Worm (Caenorhabditis elegans) whole organism, mixed stage, embryonic: ENCODE data around the gene C50H2.5.

Experiments used
- blmp-1 ChIP-seq: fragments of 150-350 bp; optimal IDR thresholded peaks from 2 replicates; lab custom pipeline; 2014; ENCODE audit warnings: missing biosample characterization, missing genetic modification characterization
- drap-1 ChIP-seq: fragments of 200-800 bp; sonication (Bioruptor generic); optimal IDR thresholded peaks from 3 replicates; lab custom pipeline; 2018; ENCODE audit warnings: mild to moderate bottlenecking, missing genetic modification characterization, missing compliant biosample characterization
- elt-1 ChIP-seq: sonication (generic microtip); optimal IDR thresholded peaks from 2 replicates; lab custom pipeline; 2017; ENCODE audit warnings: missing genetic modification characterization, mild to moderate bottlenecking, missing compliant biosample characterization, antibody characterized with exemption, moderate library complexity, borderline replicate concordance; ENCODE audit not compliant: insufficient read depth
- mep-1 ChIP-seq: fragments of 150-350 bp; optimal IDR thresholded peaks from 2 replicates; lab custom pipeline; 2017; ENCODE audit warnings: missing biosample characterization, missing genetic modification reagents, missing genetic modification characterization, inconsistent platforms
- pha-4 ChIP-seq: fragments of 150-350 bp; optimal IDR thresholded peaks from 2 replicates; lab custom pipeline; 2018; ENCODE audit warnings: missing biosample characterization, missing genetic modification reagents, missing genetic modification characterization
- sptf-1 ChIP-seq: sonication (generic microtip); optimal IDR thresholded peaks from 2 replicates; lab custom pipeline; 2017; ENCODE audit warnings: mild to moderate bottlenecking, missing genetic modification characterization, moderate library complexity, missing compliant biosample characterization
- unc-39 ChIP-seq: fragments of 150-350 bp; optimal IDR thresholded peaks from 2 replicates; lab custom pipeline; 2014; ENCODE audit warnings: missing biosample characterization, missing genetic modification characterization
- unc-62 ChIP-seq: fragments of 150-350 bp; optimal IDR thresholded peaks from 2 replicates; lab custom pipeline; 2014; ENCODE audit warnings: missing biosample characterization, missing genetic modification reagents, missing genetic modification characterization

- no peak for TF ChIP-seq mep-1 (tag; lab: Kevin White, UChicago)
- TF ChIP-seq unc-39: no peak
- TF ChIP-seq unc-62: no peak
- no peak for TF ChIP-seq drap-1
- no peak for TF ChIP-seq elt-1
- no peak for TF ChIP-seq blmp-1 (tag; lab: Kevin White, UChicago)
- TF ChIP-seq sptf-1 (tag; lab: Kevin White, UChicago): no peak
- TF ChIP-seq pha-4 (tag; lab: Kevin White, UChicago): no peak
These were observed 44.4 kb downstream of the C50H2.5 start for ce11 chrV:9962916-9963315.
